Fruit fly (Drosophila melanogaster) whole organism, embryonic: Measurements from ENCODE around the gene CG34305.
A peak's percentile ranks its signal among the peaks of the same experiment; 100 is the strongest.

Experiments used
- BEAF-32 ChIP-seq: fragments of 200-800 bp; sonication (Bioruptor generic); optimal IDR thresholded peaks from 3 replicates; lab custom pipeline; 2017; ENCODE audit warnings: missing biosample characterization, missing genetic modification characterization, mild to moderate bottlenecking, moderate library complexity, missing genetic modification reagents
- Bgb ChIP-seq: fragments of 200-800 bp; sonication (Bioruptor generic); IDR thresholded peaks from 2 replicates; pipeline ENCODE4 v1.3.6; 2022; ENCODE audit warnings: missing biosample characterization, missing genetic modification characterization; ENCODE audit not compliant: partially characterized antibody
- CG10654 ChIP-seq: fragments of 200-800 bp; sonication (Bioruptor generic); optimal IDR thresholded peaks from 2 replicates; lab custom pipeline; 2016; ENCODE audit warnings: missing biosample characterization, missing genetic modification characterization
- CG11456 ChIP-seq: fragments of 200-800 bp; sonication (Bioruptor generic); IDR thresholded peaks from 3 replicates; pipeline ENCODE4 v1.3.6; 2022; ENCODE audit warnings: missing biosample characterization, missing genetic modification characterization
- CG12071 ChIP-seq: fragments of 200-800 bp; sonication (Bioruptor generic); optimal IDR thresholded peaks from 3 replicates; lab custom pipeline; 2018; ENCODE audit warnings: missing biosample characterization, mild to moderate bottlenecking, missing genetic modification characterization
- CG12219 ChIP-seq: fragments of 200-800 bp; sonication (Bioruptor generic); optimal IDR thresholded peaks from 3 replicates; lab custom pipeline; 2018; ENCODE audit warnings: missing biosample characterization, mild to moderate bottlenecking, missing genetic modification characterization
- CG12769 ChIP-seq: fragments of 200-800 bp; sonication (Bioruptor generic); optimal IDR thresholded peaks from 2 replicates; lab custom pipeline; 2019; ENCODE audit warnings: missing biosample characterization, mild to moderate bottlenecking, missing genetic modification characterization, moderate library complexity
- CG12942 ChIP-seq: fragments of 200-800 bp; sonication (Bioruptor generic); optimal IDR thresholded peaks from 3 replicates; lab custom pipeline; 2016; ENCODE audit warnings: missing biosample characterization, missing genetic modification characterization
- CG13287 ChIP-seq: fragments of 200-800 bp; sonication (Bioruptor generic); IDR thresholded peaks from 2 replicates; pipeline ENCODE4 v1.3.6; 2022; ENCODE audit warnings: missing biosample characterization, missing genetic modification characterization; ENCODE audit not compliant: partially characterized antibody
- CG15269 ChIP-seq: fragments of 200-800 bp; sonication (Bioruptor generic); optimal IDR thresholded peaks from 2 replicates; lab custom pipeline; 2018; ENCODE audit warnings: missing biosample characterization, mild to moderate bottlenecking, missing genetic modification characterization, moderate library complexity
- CG1603 ChIP-seq: fragments of 200-800 bp; sonication (Bioruptor generic); optimal IDR thresholded peaks from 2 replicates; lab custom pipeline; 2019; ENCODE audit warnings: missing biosample characterization, mild to moderate bottlenecking, missing genetic modification characterization, moderate library complexity
- CG17385 ChIP-seq: fragments of 200-800 bp; sonication (Bioruptor generic); optimal IDR thresholded peaks from 3 replicates; lab custom pipeline; 2018; ENCODE audit warnings: missing biosample characterization, mild to moderate bottlenecking, missing genetic modification characterization
- CG17612 ChIP-seq: fragments of 200-800 bp; sonication (Bioruptor generic); IDR thresholded peaks from 2 replicates; pipeline ENCODE4 v1.3.6; 2022; ENCODE audit warnings: missing biosample characterization, missing genetic modification characterization
- CG2199 ChIP-seq: fragments of 200-800 bp; sonication (Bioruptor generic); IDR thresholded peaks from 3 replicates; pipeline ENCODE4 v1.3.6; 2022; ENCODE audit warnings: missing biosample characterization, missing genetic modification characterization
- CG2202 ChIP-seq: fragments of 200-800 bp; sonication (Bioruptor generic); optimal IDR thresholded peaks from 2 replicates; lab custom pipeline; 2018; ENCODE audit warnings: missing biosample characterization, mild to moderate bottlenecking, missing genetic modification characterization
- CG30020 ChIP-seq: fragments of 200-800 bp; optimal IDR thresholded peaks from 2 replicates; lab custom pipeline; 2019; ENCODE audit warnings: missing biosample characterization, mild to moderate bottlenecking, missing genetic modification characterization, moderate library complexity
- CG3847 ChIP-seq: fragments of 200-800 bp; sonication (Bioruptor generic); IDR thresholded peaks from 2 replicates; pipeline ENCODE4 v1.3.6; 2022; ENCODE audit warnings: missing biosample characterization, missing genetic modification characterization
- CG4707 ChIP-seq: fragments of 200-800 bp; sonication (Bioruptor generic); optimal IDR thresholded peaks from 2 replicates; lab custom pipeline; 2018; ENCODE audit warnings: missing biosample characterization, mild to moderate bottlenecking, missing genetic modification characterization, moderate library complexity
- CG4854 ChIP-seq: fragments of 200-800 bp; sonication (Bioruptor generic); optimal IDR thresholded peaks from 2 replicates; lab custom pipeline; 2016; ENCODE audit warnings: missing biosample characterization, missing genetic modification characterization, inconsistent platforms
- CG6654 ChIP-seq: fragments of 200-800 bp; sonication (Bioruptor generic); optimal IDR thresholded peaks from 2 replicates; lab custom pipeline; 2017; ENCODE audit warnings: missing biosample characterization, mild to moderate bottlenecking, missing genetic modification characterization
- CG7786 ChIP-seq: fragments of 200-800 bp; sonication (Bioruptor generic); optimal IDR thresholded peaks from 2 replicates; lab custom pipeline; 2016; ENCODE audit warnings: missing biosample characterization, missing genetic modification characterization
- CG9609 ChIP-seq: fragments of 200-800 bp; sonication (Bioruptor generic); optimal IDR thresholded peaks from 3 replicates; lab custom pipeline; 2016; ENCODE audit warnings: missing biosample characterization, missing genetic modification characterization
- D19A ChIP-seq: fragments of 200-800 bp; optimal IDR thresholded peaks from 3 replicates; lab custom pipeline; 2019; ENCODE audit warnings: missing biosample characterization, mild to moderate bottlenecking, missing genetic modification characterization, moderate library complexity
- D19B ChIP-seq: fragments of 200-800 bp; sonication (Bioruptor generic); optimal IDR thresholded peaks from 2 replicates; lab custom pipeline; 2017; ENCODE audit warnings: missing biosample characterization, mild to moderate bottlenecking, missing genetic modification characterization
- Drgx ChIP-seq: fragments of 200-800 bp; sonication (Bioruptor generic); IDR thresholded peaks from 2 replicates; pipeline ENCODE4 v1.3.6; 2022; ENCODE audit warnings: missing biosample characterization, missing genetic modification characterization
- E2f1 ChIP-seq: fragments of 200-800 bp; sonication (Bioruptor generic); IDR thresholded peaks from 2 replicates; pipeline ENCODE4 v1.3.6; 2022; ENCODE audit warnings: missing biosample characterization, missing genetic modification characterization
- GATAe ChIP-seq: fragments of 200-800 bp; sonication (Bioruptor generic); conservative IDR thresholded peaks from 2 replicates; pipeline ENCODE4 v1.3.6; 2022; ENCODE audit warnings: missing biosample characterization, missing genetic modification characterization
- H2.0 ChIP-seq: fragments of 200-800 bp; sonication (Bioruptor generic); IDR thresholded peaks from 2 replicates; pipeline ENCODE4 v1.3.6; 2022; ENCODE audit warnings: missing biosample characterization, missing genetic modification characterization
- Kr ChIP-seq: fragments of 200-800 bp; sonication (Bioruptor generic); optimal IDR thresholded peaks from 2 replicates; lab custom pipeline; 2017; ENCODE audit warnings: missing biosample characterization, mild to moderate bottlenecking, missing genetic modification characterization
- Mrtf ChIP-seq: fragments of 200-800 bp; sonication (Bioruptor generic); IDR thresholded peaks from 3 replicates; pipeline ENCODE4 v1.3.6; 2022; ENCODE audit warnings: missing biosample characterization, missing genetic modification characterization
- Nf-YA ChIP-seq: fragments of 200-800 bp; sonication (Bioruptor generic); IDR thresholded peaks from 2 replicates; pipeline ENCODE4 v1.3.6; 2022; ENCODE audit warnings: missing biosample characterization, missing genetic modification characterization
- Taf1 ChIP-seq: fragments of 200-800 bp; sonication (Bioruptor generic); IDR thresholded peaks from 2 replicates; pipeline ENCODE4 v1.3.6; 2022; ENCODE audit warnings: missing biosample characterization, missing genetic modification characterization
- YL-1 ChIP-seq: fragments of 200-800 bp; sonication (Bioruptor generic); optimal IDR thresholded peaks from 3 replicates; lab custom pipeline; 2017; ENCODE audit warnings: missing biosample characterization, mild to moderate bottlenecking, missing genetic modification characterization
- al ChIP-seq: fragments of 200-800 bp; sonication (Bioruptor generic); IDR thresholded peaks from 2 replicates; pipeline ENCODE4 v1.3.6; 2022; ENCODE audit warnings: missing biosample characterization, missing genetic modification characterization
- bab2 ChIP-seq: fragments of 200-800 bp; sonication (Bioruptor generic); optimal IDR thresholded peaks from 2 replicates; lab custom pipeline; 2016; ENCODE audit warnings: missing biosample characterization, missing genetic modification characterization
- dati ChIP-seq: fragments of 200-800 bp; sonication (Bioruptor generic); IDR thresholded peaks from 2 replicates; pipeline ENCODE4 v1.3.6; 2022; ENCODE audit warnings: missing biosample characterization, missing genetic modification characterization
- dm ChIP-seq: fragments of 200-800 bp; sonication (Bioruptor generic); optimal IDR thresholded peaks from 3 replicates; lab custom pipeline; 2016; ENCODE audit warnings: missing biosample characterization, missing genetic modification characterization
- eve ChIP-seq, 2 experiments: fragments of >200 bp; optimal IDR thresholded peaks; 2 replicates each; lab custom pipeline; 2017; ENCODE audit warnings: missing biosample characterization in 2 of 2, missing genetic modification characterization in 2 of 2
- gcm ChIP-seq: fragments of 200-800 bp; sonication (Bioruptor generic); optimal IDR thresholded peaks from 2 replicates; lab custom pipeline; 2019; ENCODE audit warnings: missing biosample characterization, mild to moderate bottlenecking, missing genetic modification characterization, moderate library complexity
- hth ChIP-seq: fragments of >200 bp; optimal IDR thresholded peaks from 2 replicates; lab custom pipeline; 2017; ENCODE audit warnings: inconsistent platforms
- kah ChIP-seq: fragments of 200-800 bp; sonication (Bioruptor generic); optimal IDR thresholded peaks from 2 replicates; lab custom pipeline; 2018; ENCODE audit warnings: missing biosample characterization, mild to moderate bottlenecking, missing genetic modification characterization
- knrl ChIP-seq: fragments of 200-800 bp; sonication (Bioruptor generic); IDR thresholded peaks from 3 replicates; pipeline ENCODE4 v1.3.6; 2022; ENCODE audit warnings: missing biosample characterization, missing genetic modification characterization; ENCODE audit not compliant: partially characterized antibody
- mirr ChIP-seq: fragments of 200-800 bp; sonication (Bioruptor generic); optimal IDR thresholded peaks from 3 replicates; lab custom pipeline; 2018; ENCODE audit warnings: missing biosample characterization, mild to moderate bottlenecking, missing genetic modification characterization
- nau ChIP-seq: fragments of 200-800 bp; sonication (Bioruptor generic); optimal IDR thresholded peaks from 3 replicates; lab custom pipeline; 2017; ENCODE audit warnings: missing biosample characterization, mild to moderate bottlenecking, missing genetic modification characterization, missing genetic modification reagents
- otp ChIP-seq: fragments of 200-800 bp; sonication (Bioruptor generic); IDR thresholded peaks from 3 replicates; pipeline ENCODE4, ENCODE4 v1.3.6; 2022; ENCODE audit warnings: missing biosample characterization, missing genetic modification characterization
- p53 ChIP-seq: fragments of 200-800 bp; sonication (Bioruptor generic); optimal IDR thresholded peaks from 2 replicates; lab custom pipeline; 2016; ENCODE audit warnings: missing biosample characterization, missing genetic modification characterization
- tup ChIP-seq: fragments of 200-800 bp; sonication (Bioruptor generic); optimal IDR thresholded peaks from 2 replicates; lab custom pipeline; 2016; ENCODE audit warnings: missing biosample characterization, mild to moderate bottlenecking, missing genetic modification characterization, moderate library complexity
- twi ChIP-seq: fragments of 200-800 bp; optimal IDR thresholded peaks from 2 replicates; lab custom pipeline; 2019; ENCODE audit warnings: missing biosample characterization, mild to moderate bottlenecking, missing genetic modification characterization, moderate library complexity
- zen2 ChIP-seq: fragments of 200-800 bp; sonication (Bioruptor generic); IDR thresholded peaks from 3 replicates; pipeline ENCODE4 v1.3.6; 2022; ENCODE audit warnings: missing biosample characterization, missing genetic modification characterization; ENCODE audit not compliant: partially characterized antibody

The CG34305 gene

dm6 chr3R:4229137-4229764 lies 13.7 kb downstream of the CG34305 start, which contains the start of gene DhpD (continued):
- peak; percentile 26 for TF ChIP-seq BEAF-32 (GFP tag; lab: Kevin White, UChicago)
- no peak for TF ChIP-seq YL-1 (GFP tag; lab: Kevin White, UChicago)
- peak; percentile 39 for TF ChIP-seq CG4854 (GFP tag; lab: Kevin White, UChicago)
- TF ChIP-seq CG12769 (tag; lab: Kevin White, UChicago): peak; percentile 77
- TF ChIP-seq Drgx (GFP tag; lab: Robert Waterston, UW): peak; percentile 71
- peak; percentile 43; the same call in 2 of the 3 replicates for TF ChIP-seq Mrtf (GFP tag; lab: Robert Waterston, UW)
- TF ChIP-seq CG15269: peak; percentile 75
- peak; percentile 58 for TF ChIP-seq CG12219 (GFP tag; lab: Kevin White, UChicago)
- TF ChIP-seq GATAe: no peak; the same call in 1 of the 2 replicates
- peak; percentile 76 for TF ChIP-seq otp (GFP tag; lab: Robert Waterston, UW)
- TF ChIP-seq gcm (GFP tag; lab: Kevin White, UChicago): no peak
- TF ChIP-seq hth (lab: Kevin White, UChicago): no peak
- peak; percentile 70 for TF ChIP-seq D19A (tag; lab: Kevin White, UChicago)
- peak; percentile 2 for TF ChIP-seq twi
- TF ChIP-seq bab2: peak; percentile 65
- TF ChIP-seq zen2 (GFP tag; lab: Robert Waterston, UW): no peak
- peak; percentile 61 for TF ChIP-seq CG12942 (GFP tag; lab: Kevin White, UChicago)
- TF ChIP-seq eve (GFP tag; optimal IDR thresholded peaks at IDR 0.05; lab: Kevin White, UChicago): no peak
- peak; percentile 63 for TF ChIP-seq D19B (GFP tag; lab: Kevin White, UChicago)
- TF ChIP-seq nau: no peak
- peak; percentile 45 for TF ChIP-seq CG10654 (GFP tag; lab: Kevin White, UChicago)
- 0 out of 2 replicates have a peak, but pooled peaks have one; percentile 13 for TF ChIP-seq dati
- peak; percentile 31 for TF ChIP-seq kah
- no peak for TF ChIP-seq CG2202 (tag; lab: Kevin White, UChicago)
- 0 out of 2 replicates have a peak, but pooled peaks have one; percentile 56 for TF ChIP-seq Taf1 (GFP tag; lab: Robert Waterston, UW)
- peak; percentile 46; the same call in 1 of the 2 replicates for TF ChIP-seq al
- TF ChIP-seq CG6654 (GFP tag; lab: Kevin White, UChicago): peak; percentile 39
- TF ChIP-seq CG3847 (GFP tag; lab: Robert Waterston, UW): peak; percentile 70
- peak; percentile 35 for TF ChIP-seq CG30020 (tag; lab: Kevin White, UChicago)
- TF ChIP-seq CG11456 (GFP tag; lab: Robert Waterston, UW): peak; percentile 82
- TF ChIP-seq CG9609 (GFP tag; lab: Kevin White, UChicago): peak; percentile 23
- no peak for TF ChIP-seq Kr
- peak; percentile 35 for TF ChIP-seq dm (GFP tag; lab: Kevin White, UChicago)
- peak; percentile 68 for TF ChIP-seq CG13287 (GFP tag; lab: Robert Waterston, UW)
- TF ChIP-seq p53 (GFP tag; lab: Kevin White, UChicago): no peak
- peak; percentile 63 for TF ChIP-seq CG7786 (GFP tag; lab: Kevin White, UChicago)
- peak; percentile 100 for TF ChIP-seq Bgb (GFP tag; lab: Robert Waterston, UW)
- TF ChIP-seq tup (GFP tag; lab: Kevin White, UChicago): no peak
- TF ChIP-seq CG2199 (GFP tag; lab: Robert Waterston, UW): peak; percentile 24; the same call in 1 of the 3 replicates
- TF ChIP-seq knrl: peak; percentile 85
- TF ChIP-seq E2f1 (GFP tag; lab: Robert Waterston, UW): peak; percentile 69; the same call in 1 of the 2 replicates
- TF ChIP-seq CG12071: no peak
- TF ChIP-seq CG1603: peak; percentile 66
- TF ChIP-seq Nf-YA (GFP tag; lab: Robert Waterston, UW): peak; percentile 54; the same call in 1 of the 2 replicates
- TF ChIP-seq mirr (GFP tag; lab: Kevin White, UChicago): peak; percentile 55
- TF ChIP-seq CG17612 (GFP tag; lab: Robert Waterston, UW): peak; percentile 68; the same call in 1 of the 2 replicates
- no peak for TF ChIP-seq CG4707 (GFP tag; lab: Kevin White, UChicago)
- peak; percentile 25; the same call in 1 of the 2 replicates for TF ChIP-seq H2.0 (GFP tag; lab: Robert Waterston, UW)
- peak; percentile 71 for TF ChIP-seq CG17385 (GFP tag; lab: Kevin White, UChicago)
